Fruit fly (Drosophila melanogaster) whole organism, embryonic: ENCODE results near the gene SP.

Experiments used
- Blimp-1 ChIP-seq: fragments of 200-800 bp; sonication (Bioruptor generic); optimal IDR thresholded peaks from 3 replicates; lab custom pipeline; 2018; ENCODE audit warnings: missing biosample characterization, missing genetic modification characterization, mild to moderate bottlenecking, moderate library complexity, missing genetic modification reagents
- CG10209 ChIP-seq: fragments of 200-800 bp; sonication (Bioruptor generic); optimal IDR thresholded peaks from 3 replicates; lab custom pipeline; 2017; ENCODE audit warnings: missing biosample characterization, mild to moderate bottlenecking, missing genetic modification characterization, missing genetic modification reagents
- CG10431 ChIP-seq: fragments of 200-800 bp; sonication (Bioruptor generic); optimal IDR thresholded peaks from 3 replicates; lab custom pipeline; 2018; ENCODE audit warnings: missing biosample characterization, mild to moderate bottlenecking, missing genetic modification characterization
- CG1233 ChIP-seq: fragments of 200-800 bp; sonication (Bioruptor generic); optimal IDR thresholded peaks from 4 replicates; lab custom pipeline; 2018; ENCODE audit warnings: missing biosample characterization, mild to moderate bottlenecking, missing genetic modification characterization
- CG16815 ChIP-seq: fragments of 200-800 bp; sonication (Bioruptor generic); optimal IDR thresholded peaks from 3 replicates; lab custom pipeline; 2017; ENCODE audit warnings: missing biosample characterization, mild to moderate bottlenecking, missing genetic modification characterization
- CG17328 ChIP-seq: fragments of 200-800 bp; sonication (Bioruptor generic); IDR thresholded peaks from 2 replicates; pipeline ENCODE4 v1.3.6; 2022; ENCODE audit warnings: missing biosample characterization, missing genetic modification characterization
- CG18599 ChIP-seq: fragments of 200-800 bp; sonication (Bioruptor generic); optimal IDR thresholded peaks from 3 replicates; lab custom pipeline; 2017; ENCODE audit warnings: missing biosample characterization, missing genetic modification characterization, mild to moderate bottlenecking, moderate library complexity, missing genetic modification reagents
- CG3726 ChIP-seq: fragments of 200-800 bp; sonication (Bioruptor generic); IDR thresholded peaks from 3 replicates; pipeline ENCODE4, ENCODE4 v1.3.6; 2022; ENCODE audit warnings: missing biosample characterization, missing genetic modification characterization
- CG4854 ChIP-seq: fragments of 200-800 bp; sonication (Bioruptor generic); optimal IDR thresholded peaks from 2 replicates; lab custom pipeline; 2016; ENCODE audit warnings: missing biosample characterization, missing genetic modification characterization, inconsistent platforms
- CG5245 ChIP-seq: fragments of 200-800 bp; sonication (Bioruptor generic); optimal IDR thresholded peaks from 3 replicates; lab custom pipeline; 2016; ENCODE audit warnings: missing biosample characterization, missing genetic modification characterization
- CG5953 ChIP-seq: fragments of 200-800 bp; sonication (Bioruptor generic); IDR thresholded peaks from 2 replicates; pipeline ENCODE4 v1.3.6; 2022; ENCODE audit warnings: missing biosample characterization, missing genetic modification characterization
- CG7372 ChIP-seq: fragments of 200-800 bp; sonication (Bioruptor generic); IDR thresholded peaks from 2 replicates; pipeline ENCODE4 v1.3.6; 2022; ENCODE audit warnings: missing biosample characterization, missing genetic modification characterization
- CG8765 ChIP-seq: fragments of 200-800 bp; sonication (Bioruptor generic); IDR thresholded peaks from 2 replicates; pipeline ENCODE4 v1.3.6; 2022; ENCODE audit warnings: missing biosample characterization, missing genetic modification characterization
- CG8924 ChIP-seq: fragments of 200-800 bp; optimal IDR thresholded peaks from 3 replicates; lab custom pipeline; 2019; ENCODE audit warnings: missing biosample characterization, mild to moderate bottlenecking, missing genetic modification characterization, moderate library complexity
- CG9876 ChIP-seq: fragments of 200-800 bp; sonication (Bioruptor generic); optimal IDR thresholded peaks from 2 replicates; lab custom pipeline; 2016; ENCODE audit warnings: missing biosample characterization, missing genetic modification characterization
- CHES-1-like ChIP-seq: fragments of 200-800 bp; sonication (Bioruptor generic); optimal IDR thresholded peaks from 2 replicates; lab custom pipeline; 2016; ENCODE audit warnings: missing biosample characterization, missing genetic modification characterization
- D ChIP-seq, 2 experiments: fragments of 200-800 bp in 1 of 2; fragments of >200 bp in 1 of 2; sonication (Bioruptor generic) in 1 of 2; optimal IDR thresholded peaks; 2 replicates in 1 of 2; 3 replicates in 1 of 2; lab custom pipeline; 2017; ENCODE audit warnings: mild to moderate bottlenecking in 1 of 2, missing biosample characterization in 1 of 2, missing genetic modification characterization in 1 of 2, missing genetic modification reagents in 1 of 2
- Doc3 ChIP-seq: fragments of 200-800 bp; sonication (Bioruptor generic); IDR thresholded peaks from 3 replicates; pipeline ENCODE4 v1.3.6; 2022; ENCODE audit warnings: missing biosample characterization, missing genetic modification characterization; ENCODE audit not compliant: partially characterized antibody
- Ets65A ChIP-seq: fragments of 200-800 bp; sonication (Bioruptor generic); peaks from one replicate; lab custom pipeline; 2016; ENCODE audit warnings: missing biosample characterization, missing genetic modification characterization
- HLH4C ChIP-seq: fragments of 200-800 bp; sonication (Bioruptor generic); IDR thresholded peaks from 3 replicates; pipeline ENCODE4 v1.3.6; 2022; ENCODE audit warnings: missing biosample characterization, missing genetic modification characterization; ENCODE audit not compliant: partially characterized antibody
- Hr78 ChIP-seq, 2 experiments: fragments of 200-800 bp in 1 of 2; fragments of >200 bp in 1 of 2; sonication (Bioruptor generic) in 1 of 2; optimal IDR thresholded peaks; 2 replicates each; lab custom pipeline; 2017 to 2019; ENCODE audit warnings: missing biosample characterization in 2 of 2, missing genetic modification characterization in 2 of 2, mild to moderate bottlenecking in 1 of 2, moderate library complexity in 1 of 2
- Hsf ChIP-seq: fragments of 200-800 bp; sonication (Bioruptor generic); optimal IDR thresholded peaks from 3 replicates; lab custom pipeline; 2016; ENCODE audit warnings: missing biosample characterization, missing genetic modification characterization
- Kr ChIP-seq: fragments of 200-800 bp; sonication (Bioruptor generic); optimal IDR thresholded peaks from 2 replicates; lab custom pipeline; 2017; ENCODE audit warnings: missing biosample characterization, mild to moderate bottlenecking, missing genetic modification characterization
- Med ChIP-seq: fragments of 200-800 bp; sonication (Bioruptor generic); peaks from one replicate; lab custom pipeline; 2016; ENCODE audit warnings: missing biosample characterization, missing genetic modification characterization, mild to moderate bottlenecking, inconsistent platforms, moderate library complexity
- PHDP ChIP-seq: fragments of 200-800 bp; sonication (Bioruptor generic); optimal IDR thresholded peaks from 3 replicates; lab custom pipeline; 2018; ENCODE audit warnings: missing biosample characterization, mild to moderate bottlenecking, missing genetic modification characterization, moderate library complexity
- Pdp1 ChIP-seq, 2 experiments: fragments of 200-800 bp; sonication (Bioruptor generic); optimal IDR thresholded peaks; 3 replicates each; lab custom pipeline; 2016; ENCODE audit warnings: missing biosample characterization in 2 of 2, missing genetic modification characterization in 2 of 2, mild to moderate bottlenecking in 1 of 2, moderate library complexity in 1 of 2
- Rfx ChIP-seq: fragments of 200-800 bp; sonication (Bioruptor generic); IDR thresholded peaks from 2 replicates; pipeline ENCODE4 v1.3.6; 2022; ENCODE audit warnings: missing biosample characterization, missing genetic modification characterization
- Vsx1 ChIP-seq: fragments of 200-800 bp; sonication (Bioruptor generic); optimal IDR thresholded peaks from 2 replicates; lab custom pipeline; 2017; ENCODE audit warnings: missing biosample characterization, mild to moderate bottlenecking, missing genetic modification characterization, missing genetic modification reagents
- YL-1 ChIP-seq: fragments of 200-800 bp; sonication (Bioruptor generic); optimal IDR thresholded peaks from 3 replicates; lab custom pipeline; 2017; ENCODE audit warnings: missing biosample characterization, mild to moderate bottlenecking, missing genetic modification characterization
- al ChIP-seq: fragments of 200-800 bp; sonication (Bioruptor generic); IDR thresholded peaks from 2 replicates; pipeline ENCODE4 v1.3.6; 2022; ENCODE audit warnings: missing biosample characterization, missing genetic modification characterization
- bigmax ChIP-seq: fragments of 200-800 bp; sonication (Bioruptor generic); optimal IDR thresholded peaks from 2 replicates; lab custom pipeline; 2018; ENCODE audit warnings: missing biosample characterization, mild to moderate bottlenecking, missing genetic modification characterization
- btn ChIP-seq: fragments of 200-800 bp; sonication (Bioruptor generic); optimal IDR thresholded peaks from 2 replicates; lab custom pipeline; 2016; ENCODE audit warnings: missing biosample characterization, missing genetic modification characterization
- h ChIP-seq: fragments of >200 bp; optimal IDR thresholded peaks from 2 replicates; lab custom pipeline; 2017
- hth ChIP-seq: fragments of >200 bp; optimal IDR thresholded peaks from 2 replicates; lab custom pipeline; 2017; ENCODE audit warnings: inconsistent platforms
- mirr ChIP-seq: fragments of 200-800 bp; sonication (Bioruptor generic); optimal IDR thresholded peaks from 3 replicates; lab custom pipeline; 2018; ENCODE audit warnings: missing biosample characterization, mild to moderate bottlenecking, missing genetic modification characterization
- nerfin-1 ChIP-seq: fragments of 200-800 bp; sonication (Bioruptor generic); optimal IDR thresholded peaks from 3 replicates; lab custom pipeline; 2019; ENCODE audit warnings: missing biosample characterization, mild to moderate bottlenecking, missing genetic modification characterization, moderate library complexity
- phol ChIP-seq: fragments of 200-800 bp; sonication (Bioruptor generic); optimal IDR thresholded peaks from 3 replicates; lab custom pipeline; 2018; ENCODE audit warnings: missing biosample characterization, mild to moderate bottlenecking, missing genetic modification characterization, moderate library complexity
- prd ChIP-seq, 3 experiments: fragments of >200 bp in 2 of 3; fragments of 200-800 bp in 1 of 3; sonication (Bioruptor generic) in 1 of 3; optimal IDR thresholded peaks in 2 of 3; IDR thresholded peaks in 1 of 3; 2 replicates in 2 of 3; 3 replicates in 1 of 3; pipeline versions ENCODE4 v1.3.6 to Lab custom; 2017 to 2022; ENCODE audit warnings: missing biosample characterization in 1 of 3, missing genetic modification characterization in 1 of 3
- psq ChIP-seq: fragments of 200-800 bp; sonication (Bioruptor generic); optimal IDR thresholded peaks from 2 replicates; lab custom pipeline; 2017; ENCODE audit warnings: missing biosample characterization, missing genetic modification characterization
- tap ChIP-seq: fragments of 200-800 bp; optimal IDR thresholded peaks from 3 replicates; lab custom pipeline; 2019; ENCODE audit warnings: missing biosample characterization, mild to moderate bottlenecking, missing genetic modification characterization, moderate library complexity
- tx ChIP-seq: fragments of 200-800 bp; sonication (Bioruptor generic); optimal IDR thresholded peaks from 2 replicates; lab custom pipeline; 2016; ENCODE audit warnings: missing biosample characterization, missing genetic modification characterization
- vnd ChIP-seq: fragments of 200-800 bp; sonication (Bioruptor generic); IDR thresholded peaks from 3 replicates; pipeline ENCODE4 v1.3.6; 2022; ENCODE audit warnings: missing biosample characterization, missing genetic modification characterization; ENCODE audit not compliant: partially characterized antibody
- wdn ChIP-seq: fragments of 200-800 bp; sonication (Bioruptor generic); IDR thresholded peaks from 2 replicates; pipeline ENCODE4 v1.3.6; 2022; ENCODE audit warnings: missing biosample characterization, missing genetic modification characterization

The SP gene

dm6 chr3L:13254274-13254673 lies 47.2 kb upstream of the SP start:
- TF ChIP-seq Vsx1 (GFP tag; lab: Kevin White, UChicago) (no peak), CG10209 (GFP tag; lab: Kevin White, UChicago) (no peak), CG17328 (GFP tag; lab: Robert Waterston, UW) (no peak), CG8924 (no peak), tx (GFP tag; lab: Kevin White, UChicago) (no peak), CG7372 (GFP tag; lab: Robert Waterston, UW) (no peak), Rfx (GFP tag; lab: Robert Waterston, UW) (no peak), CG1233 (no peak), wdn (no peak), HLH4C (GFP tag; lab: Robert Waterston, UW) (no peak), nerfin-1 (no peak), CG5245 (GFP tag; lab: Kevin White, UChicago) (no peak), Kr (no peak), CG16815 (GFP tag; lab: Kevin White, UChicago) (no peak), PHDP (tag; lab: Kevin White, UChicago) (no peak), Pdp1 (GFP tag; optimal IDR thresholded peaks at IDR 0.05; lab: Kevin White, UChicago) (peak in 1 of 2 experiments; percentile 3), CHES-1-like (GFP tag; lab: Kevin White, UChicago) (no peak), D (optimal IDR thresholded peaks at IDR 0.05; lab: Kevin White, UChicago) (no peak), D (GFP tag; optimal IDR thresholded peaks at IDR 0.05; lab: Kevin White, UChicago) (no peak), vnd (GFP tag; lab: Robert Waterston, UW) (no peak), CG18599 (GFP tag; lab: Kevin White, UChicago) (no peak), Hsf (GFP tag; lab: Kevin White, UChicago) (no peak), Med (GFP tag; lab: Kevin White, UChicago) (peak; percentile 22), psq (no peak), mirr (no peak), Doc3 (GFP tag; lab: Robert Waterston, UW) (no peak), CG9876 (GFP tag; lab: Kevin White, UChicago) (no peak), prd (optimal IDR thresholded peaks at IDR 0.05; lab: Kevin White, UChicago) (no peak), prd (GFP tag; IDR thresholded peaks at IDR 0.05; lab: Robert Waterston, UW) (no peak), Blimp-1 (peak; percentile 56), Hr78 (GFP tag; optimal IDR thresholded peaks at IDR 0.05; lab: Kevin White, UChicago) (peak in 1 of 2 experiments; percentile 51), h (no peak), tap (no peak), hth (no peak), CG8765 (GFP tag; lab: Robert Waterston, UW) (no peak), btn (GFP tag; lab: Kevin White, UChicago) (no peak), CG5953 (GFP tag; lab: Robert Waterston, UW) (no peak), Ets65A (GFP tag; lab: Kevin White, UChicago) (peak; percentile 76), CG3726 (no peak), CG10431 (GFP tag; lab: Kevin White, UChicago) (no peak), YL-1 (GFP tag; lab: Kevin White, UChicago) (no peak), bigmax (GFP tag; lab: Kevin White, UChicago) (no peak), CG4854 (no peak), phol (tag; lab: Kevin White, UChicago) (no peak), al (GFP tag; lab: Robert Waterston, UW) (no peak)
- TF ChIP-seq, all 482 proteins: peak for 5
